Comparison of ENCODE assay signal across 6 fruit fly cellular contexts in genomic region chr3L:17532898-17533700, dm6.
A peak's percentile ranks its signal among the peaks of the same experiment; 100 is the strongest.
TF ChIP-seq lines count a peak whose summit lies in the region.

No protein-coding gene starts in this region.

- TF ChIP-seq CTCF in whole organism, embryonic (GFP tag; optimal IDR thresholded peaks at IDR 0.05; lab: Kevin White, UChicago): no peak

TF ChIP-seq in whole organism, 6 proteins besides CTCF, POLR2A, EP300 and RAD21:
- TF ChIP-seq CG8478 (optimal IDR thresholded peaks at IDR 0.05; lab: Kevin White, UChicago) (peak; percentile 57), psq (optimal IDR thresholded peaks at IDR 0.05; lab: Kevin White, UChicago) (no peak)
TF ChIP-seq in whole organism: peak in this region for 1.

TF ChIP-seq in whole organism, adult, 20 proteins besides CTCF, POLR2A, EP300 and RAD21 (continues in another document):
- TF ChIP-seq CG14711 (tag; optimal IDR thresholded peaks at IDR 0.05; lab: Kevin White, UChicago) (peak; percentile 63), bab1 (GFP tag; optimal IDR thresholded peaks at IDR 0.05; lab: Kevin White, UChicago) (peak; percentile 60), Hr96 (GFP tag; optimal IDR thresholded peaks at IDR 0.05; lab: Kevin White, UChicago) (peak; percentile 52), tj (GFP tag; optimal IDR thresholded peaks at IDR 0.05; lab: Kevin White, UChicago) (peak; percentile 73), ovo (GFP tag; optimal IDR thresholded peaks at IDR 0.05; lab: Kevin White, UChicago) (peak; percentile 81), cnc (optimal IDR thresholded peaks at IDR 0.05; lab: Kevin White, UChicago) (no peak), pad (GFP tag; optimal IDR thresholded peaks at IDR 0.05; lab: Kevin White, UChicago) (peak; percentile 73), CG7045 (GFP tag; optimal IDR thresholded peaks at IDR 0.05; lab: Kevin White, UChicago) (peak; percentile 52), CG1620 (GFP tag; optimal IDR thresholded peaks at IDR 0.05; lab: Kevin White, UChicago) (peak; percentile 77), CG11617 (GFP tag; optimal IDR thresholded peaks at IDR 0.05; lab: Kevin White, UChicago) (peak; percentile 88), CG12768 (GFP tag; optimal IDR thresholded peaks at IDR 0.05; lab: Kevin White, UChicago) (peak; percentile 10), kay (GFP tag; lab: Kevin White, UChicago; ENCODE audit: borderline replicate concordance) (no peak), CG5204 (GFP tag; optimal IDR thresholded peaks at IDR 0.05; lab: Kevin White, UChicago) (no peak), CG7101 (tag; optimal IDR thresholded peaks at IDR 0.05; lab: Kevin White, UChicago) (peak; percentile 38), Clk (GFP tag; optimal IDR thresholded peaks at IDR 0.05; lab: Kevin White, UChicago) (peak; percentile 49), Mnt (GFP tag; optimal IDR thresholded peaks at IDR 0.05; lab: Kevin White, UChicago) (peak; percentile 87), cic (GFP tag; optimal IDR thresholded peaks at IDR 0.05; lab: Kevin White, UChicago) (peak; percentile 87), CG33017 (tag; optimal IDR thresholded peaks at IDR 0.05; lab: Kevin White, UChicago) (peak; percentile 42)

TF ChIP-seq in whole organism, embryonic, 481 proteins besides CTCF, POLR2A, EP300 and RAD21 (continues in another document):
- TF ChIP-seq D19A (tag; optimal IDR thresholded peaks at IDR 0.05; lab: Kevin White, UChicago) (no peak), CG14050 (GFP tag; IDR thresholded peaks at IDR 0.05; lab: Robert Waterston, UW) (no peak; the same call in 2 of the 3 replicates), CG7372 (GFP tag; IDR thresholded peaks at IDR 0.05; lab: Robert Waterston, UW) (no peak), CG9932 (GFP tag; IDR thresholded peaks at IDR 0.05; lab: Robert Waterston, UW) (peak; percentile 59), klu (GFP tag; IDR thresholded peaks at IDR 0.05; lab: Robert Waterston, UW) (peak; percentile 23; the same call in 1 of the 2 replicates), CG7745 (tag; optimal IDR thresholded peaks at IDR 0.05; lab: Kevin White, UChicago) (no peak), aop (GFP tag; IDR thresholded peaks at IDR 0.05; lab: Robert Waterston, UW) (0 out of 2 replicates have a peak, but pooled peaks have one; percentile 52), lmd (GFP tag; IDR thresholded peaks at IDR 0.05; lab: Robert Waterston, UW) (peak; percentile 42; the same call in 1 of the 2 replicates), CG14860 (GFP tag; IDR thresholded peaks at IDR 0.05; lab: Robert Waterston, UW; ENCODE audit: partially characterized antibody) (no peak), ci (GFP tag; IDR thresholded peaks at IDR 0.05; lab: Robert Waterston, UW) (peak; percentile 53; the same call in 2 of the 3 replicates), CG12219 (GFP tag; optimal IDR thresholded peaks at IDR 0.05; lab: Kevin White, UChicago) (no peak), Poxn (GFP tag; IDR thresholded peaks at IDR 0.05; lab: Robert Waterston, UW) (no peak), CG10462 (GFP tag; optimal IDR thresholded peaks at IDR 0.05; lab: Kevin White, UChicago) (peak; percentile 2), nerfin-1 (tag; optimal IDR thresholded peaks at IDR 0.05; lab: Kevin White, UChicago) (no peak), Doc3 (GFP tag; IDR thresholded peaks at IDR 0.05; lab: Robert Waterston, UW; ENCODE audit: partially characterized antibody) (no peak), Oaz (GFP tag; IDR thresholded peaks at IDR 0.05; lab: Robert Waterston, UW) (no peak), cg (GFP tag; optimal IDR thresholded peaks at IDR 0.05; lab: Kevin White, UChicago) (peak; percentile 87)

TF ChIP-seq in whole organism, prepupa, 60 proteins besides CTCF, POLR2A, EP300 and RAD21 (continues in another document):
- TF ChIP-seq dac (GFP tag; optimal IDR thresholded peaks at IDR 0.05; lab: Kevin White, UChicago): peak; percentile 18
- TF ChIP-seq Eip78C (GFP tag; lab: Kevin White, UChicago): peak; percentile 91
- TF ChIP-seq CG8119 (GFP tag; IDR thresholded peaks at IDR 0.05; lab: Robert Waterston, UW): no peak
- TF ChIP-seq CG8319 (GFP tag; optimal IDR thresholded peaks at IDR 0.05; lab: Kevin White, UChicago): no peak
- TF ChIP-seq Sox15 (GFP tag; optimal IDR thresholded peaks at IDR 0.05; lab: Kevin White, UChicago): no peak
- peak; percentile 46 for TF ChIP-seq Sox102F (GFP tag; optimal IDR thresholded peaks at IDR 0.05; lab: Kevin White, UChicago)
- TF ChIP-seq svp (GFP tag; lab: Kevin White, UChicago): peak; percentile 91
- TF ChIP-seq OdsH (GFP tag; optimal IDR thresholded peaks at IDR 0.05; lab: Kevin White, UChicago): peak; percentile 70
- TF ChIP-seq CG7368 (GFP tag; optimal IDR thresholded peaks at IDR 0.05; lab: Kevin White, UChicago): no peak
- TF ChIP-seq CG10631 (GFP tag; optimal IDR thresholded peaks at IDR 0.05; lab: Kevin White, UChicago): peak; percentile 76
- peak; percentile 20 for TF ChIP-seq CG9139 (GFP tag; optimal IDR thresholded peaks at IDR 0.05; lab: Kevin White, UChicago)
- TF ChIP-seq eg (GFP tag; IDR thresholded peaks at IDR 0.05; lab: Robert Waterston, UW): peak; percentile 65
- TF ChIP-seq CG11902 (GFP tag; optimal IDR thresholded peaks at IDR 0.05; lab: Kevin White, UChicago): no peak
- TF ChIP-seq CG15336 (GFP tag; IDR thresholded peaks at IDR 0.05; lab: Robert Waterston, UW): no peak; the same call in 1 of the 2 replicates
- TF ChIP-seq CG6792 (GFP tag; optimal IDR thresholded peaks at IDR 0.05; lab: Kevin White, UChicago): peak; percentile 41
- peak; percentile 61 for TF ChIP-seq dsx (GFP tag; optimal IDR thresholded peaks at IDR 0.05; lab: Kevin White, UChicago; ENCODE audit: poor library complexity, severe bottlenecking)
- TF ChIP-seq pdm3 (GFP tag; optimal IDR thresholded peaks at IDR 0.05; lab: Kevin White, UChicago): no peak
- TF ChIP-seq fd59A (GFP tag; optimal IDR thresholded peaks at IDR 0.05; lab: Kevin White, UChicago): no peak
- TF ChIP-seq CG3919 (GFP tag; optimal IDR thresholded peaks at IDR 0.05; lab: Kevin White, UChicago): peak; percentile 35

TF ChIP-seq in whole organism, pupa, 21 proteins besides CTCF, POLR2A, EP300 and RAD21:
- TF ChIP-seq CG4496 (GFP tag; IDR thresholded peaks at IDR 0.05; lab: Robert Waterston, UW) (no peak), CG12605 (GFP tag; IDR thresholded peaks at IDR 0.05; lab: Robert Waterston, UW) (peak; percentile 86), CG14655 (GFP tag; optimal IDR thresholded peaks at IDR 0.05; lab: Kevin White, UChicago) (no peak), CG17806 (tag; optimal IDR thresholded peaks at IDR 0.05; lab: Kevin White, UChicago) (peak; percentile 24), CG13204 (GFP tag; optimal IDR thresholded peaks at IDR 0.05; lab: Kevin White, UChicago) (peak; percentile 43), CG32121 (GFP tag; IDR thresholded peaks at IDR 0.05; lab: Robert Waterston, UW) (no peak; the same call in 1 of the 2 replicates), fd96Ca (GFP tag; IDR thresholded peaks at IDR 0.05; lab: Robert Waterston, UW) (no peak; the same call in 1 of the 3 replicates), CG9948 (tag; optimal IDR thresholded peaks at IDR 0.05; lab: Kevin White, UChicago) (peak; percentile 23), Snoo (tag; optimal IDR thresholded peaks at IDR 0.05; lab: Kevin White, UChicago) (peak; percentile 26), CG8159 (tag; optimal IDR thresholded peaks at IDR 0.05; lab: Kevin White, UChicago) (peak; percentile 36), EcR (GFP tag; optimal IDR thresholded peaks at IDR 0.05; lab: Kevin White, UChicago) (peak; percentile 15), D1 (tag; optimal IDR thresholded peaks at IDR 0.05; lab: Kevin White, UChicago) (no peak), rn (GFP tag; IDR thresholded peaks at IDR 0.05; lab: Robert Waterston, UW) (no peak), CG8301 (tag; optimal IDR thresholded peaks at IDR 0.05; lab: Kevin White, UChicago) (no peak), Pif1A (GFP tag; optimal IDR thresholded peaks at IDR 0.05; lab: Kevin White, UChicago) (peak; percentile 21), CG10348 (GFP tag; IDR thresholded peaks at IDR 0.05; lab: Robert Waterston, UW) (no peak), CG34367 (tag; optimal IDR thresholded peaks at IDR 0.05; lab: Kevin White, UChicago) (no peak), CG15710 (tag; optimal IDR thresholded peaks at IDR 0.05; lab: Kevin White, UChicago) (peak; percentile 50), Pif1B (GFP tag; optimal IDR thresholded peaks at IDR 0.05; lab: Kevin White, UChicago) (no peak), Ets98B (GFP tag; IDR thresholded peaks at IDR 0.05; lab: Robert Waterston, UW) (peak; percentile 35; the same call in 1 of the 2 replicates), gl (tag; optimal IDR thresholded peaks at IDR 0.05; lab: Kevin White, UChicago) (no peak)
TF ChIP-seq in whole organism, pupa: peak in this region for 10.

TF ChIP-seq in whole organism, wandering third instar larva, 38 proteins besides CTCF, POLR2A, EP300 and RAD21 (continues in another document):
- TF ChIP-seq tai (GFP tag; optimal IDR thresholded peaks at IDR 0.05; lab: Kevin White, UChicago): peak; percentile 79
- no peak for TF ChIP-seq CG32264 (GFP tag; optimal IDR thresholded peaks at IDR 0.05; lab: Kevin White, UChicago)
- peak; percentile 41 for TF ChIP-seq sv (GFP tag; optimal IDR thresholded peaks at IDR 0.05; lab: Kevin White, UChicago)
- TF ChIP-seq fru (GFP tag; optimal IDR thresholded peaks at IDR 0.05; lab: Kevin White, UChicago): peak; percentile 74
- TF ChIP-seq rgr (GFP tag; optimal IDR thresholded peaks at IDR 0.05; lab: Kevin White, UChicago): peak; percentile 76
- TF ChIP-seq OdsH (GFP tag; optimal IDR thresholded peaks at IDR 0.05; lab: Kevin White, UChicago): peak; percentile 64
- TF ChIP-seq CrebA (GFP tag; optimal IDR thresholded peaks at IDR 0.05; lab: Kevin White, UChicago; ENCODE audit: borderline replicate concordance): no peak
- peak; percentile 53 for TF ChIP-seq Sp1 (GFP tag; optimal IDR thresholded peaks at IDR 0.05; lab: Kevin White, UChicago)
- TF ChIP-seq CG9705 (GFP tag; optimal IDR thresholded peaks at IDR 0.05; lab: Kevin White, UChicago): no peak
- TF ChIP-seq GATAd (GFP tag; optimal IDR thresholded peaks at IDR 0.05; lab: Kevin White, UChicago): no peak
- TF ChIP-seq woc (GFP tag; optimal IDR thresholded peaks at IDR 0.05; lab: Kevin White, UChicago): peak; percentile 26
- TF ChIP-seq Jra (GFP tag; optimal IDR thresholded peaks at IDR 0.05; lab: Kevin White, UChicago): peak; percentile 55
- TF ChIP-seq jim (GFP tag; optimal IDR thresholded peaks at IDR 0.05; lab: Kevin White, UChicago): no peak
- TF ChIP-seq Hnf4 (GFP tag; optimal IDR thresholded peaks at IDR 0.05; lab: Kevin White, UChicago): peak; percentile 56
- TF ChIP-seq Myc (optimal IDR thresholded peaks at IDR 0.05; lab: Kevin White, UChicago): peak; percentile 27
- peak; percentile 85 for TF ChIP-seq brk (GFP tag; optimal IDR thresholded peaks at IDR 0.05; lab: Kevin White, UChicago)
- TF ChIP-seq dl (GFP tag; optimal IDR thresholded peaks at IDR 0.05; lab: Kevin White, UChicago; ENCODE audit: insufficient read depth in 1 of 2, partially characterized antibody in 2 of 2): peak; percentile 19 to 45
- no peak for TF ChIP-seq Abd-B (GFP tag; optimal IDR thresholded peaks at IDR 0.05; lab: Kevin White, UChicago)
- no peak for TF ChIP-seq Dfd (GFP tag; optimal IDR thresholded peaks at IDR 0.05; lab: Kevin White, UChicago)
- TF ChIP-seq usp (GFP tag; optimal IDR thresholded peaks at IDR 0.05; lab: Kevin White, UChicago): no peak
- peak; percentile 92 for TF ChIP-seq psq (GFP tag; optimal IDR thresholded peaks at IDR 0.05; lab: Kevin White, UChicago)
- peak; percentile 62 for TF ChIP-seq br (GFP tag; optimal IDR thresholded peaks at IDR 0.05; lab: Kevin White, UChicago)
